Worm (Caenorhabditis elegans) whole organism, young adult: ENCODE measurements around the gene thk-1.
A peak's percentile ranks its signal among the peaks of the same experiment; 100 is the strongest.

Experiments
- B0336.3 ChIP-seq: fragments of 200-800 bp; sonication (Bioruptor generic); IDR thresholded peaks from 2 replicates; pipeline ENCODE4 v1.3.6; 2022; ENCODE audit warnings: missing genetic modification characterization, missing compliant biosample characterization
- F49E8.2 ChIP-seq: sonication (generic microtip); optimal IDR thresholded peaks from 3 replicates; lab custom pipeline; 2017; ENCODE audit warnings: missing genetic modification characterization, mild to moderate bottlenecking, missing compliant biosample characterization, antibody characterized with exemption, moderate library complexity; ENCODE audit not compliant: insufficient read depth
- F55B11.4 ChIP-seq: sonication (generic microtip); optimal IDR thresholded peaks from 2 replicates; lab custom pipeline; 2016; ENCODE audit warnings: missing compliant biosample characterization, missing genetic modification characterization, borderline replicate concordance; ENCODE audit not compliant: insufficient read depth
- ama-1 ChIP-seq, 3 experiments: fragments of 150-350 bp in 1 of 3; sonication (generic microtip) in 2 of 3; optimal IDR thresholded peaks; 2 replicates each; lab custom pipeline; 2014 to 2018; ENCODE audit warnings: missing biosample characterization in 2 of 3, missing genetic modification characterization in 2 of 3, missing genetic modification reagents in 2 of 3
- aptf-3 ChIP-seq: fragments of 200-800 bp; sonication (Bioruptor generic); IDR thresholded peaks from 2 replicates; pipeline ENCODE4 v1.3.6; 2022; ENCODE audit warnings: missing genetic modification characterization, missing compliant biosample characterization
- ceh-58 ChIP-seq: fragments of 200-800 bp; sonication (Bioruptor generic); IDR thresholded peaks from 2 replicates; pipeline ENCODE4 v1.3.6; 2022; ENCODE audit warnings: missing genetic modification characterization, missing compliant biosample characterization
- ceh-79 ChIP-seq: sonication (generic microtip); optimal IDR thresholded peaks from 2 replicates; lab custom pipeline; 2017; ENCODE audit warnings: mild to moderate bottlenecking, missing genetic modification characterization, missing compliant biosample characterization
- nfya-2 ChIP-seq: fragments of 200-800 bp; sonication (Bioruptor generic); IDR thresholded peaks from 2 replicates; pipeline ENCODE4 v1.3.6; 2022; ENCODE audit warnings: missing genetic modification reagents, missing genetic modification characterization, missing compliant biosample characterization
- pbrm-1 ChIP-seq: fragments of 200-800 bp; sonication (Bioruptor generic); IDR thresholded peaks from 2 replicates; pipeline ENCODE4 v1.3.6; 2022; ENCODE audit warnings: missing genetic modification reagents, missing genetic modification characterization, missing compliant biosample characterization
- pha-4 ChIP-seq: fragments of 150-350 bp; sonication (generic microtip); optimal IDR thresholded peaks from 2 replicates; lab custom pipeline; 2014; ENCODE audit warnings: missing biosample characterization, missing genetic modification reagents, missing genetic modification characterization
- unc-62 ChIP-seq: fragments of 150-350 bp; optimal IDR thresholded peaks from 2 replicates; lab custom pipeline; 2014; ENCODE audit warnings: missing biosample characterization, missing genetic modification reagents, missing genetic modification characterization
- ztf-3 ChIP-seq: fragments of 200-800 bp; sonication (Bioruptor generic); optimal IDR thresholded peaks from 2 replicates; lab custom pipeline; 2018; ENCODE audit warnings: mild to moderate bottlenecking, missing genetic modification characterization, missing compliant biosample characterization

ce11 chrIV:10284194-10284910 lies 3.0 kb upstream of the thk-1 start, which contains the start of gene rad-51:
- TF ChIP-seq B0336.3 (GFP tag; lab: Robert Waterston, UW) (peak; percentile 14; the same call in 1 of the 2 replicates), F49E8.2 (tag; lab: Kevin White, UChicago) (no peak), ama-1 (optimal IDR thresholded peaks at IDR 0.05; lab: Kevin White, UChicago) (no peak), ama-1 (GFP tag; optimal IDR thresholded peaks at IDR 0.05; lab: Kevin White, UChicago) (no peak), ztf-3 (no peak), unc-62 (no peak), F55B11.4 (tag; lab: Kevin White, UChicago) (no peak), aptf-3 (GFP tag; lab: Robert Waterston, UW) (no peak), nfya-2 (GFP tag; lab: Robert Waterston, UW) (no peak), pbrm-1 (GFP tag; lab: Robert Waterston, UW) (no peak), ceh-79 (tag; lab: Kevin White, UChicago) (no peak), pha-4 (tag; lab: Kevin White, UChicago) (no peak), ceh-58 (GFP tag; lab: Robert Waterston, UW) (no peak)
